Fruit fly (Drosophila melanogaster): ENCODE results near the gene mamo.

mamo gene

dm6 chrX:13815526-13816173 is 174.7 kb downstream of the mamo start (continued):
- TF ChIP-seq ems (GFP tag; optimal IDR thresholded peaks at IDR 0.05): peak; percentile 23
- TF ChIP-seq CG3847 (GFP tag; IDR thresholded peaks at IDR 0.05): peak; percentile 65
- no peak for TF ChIP-seq tna (GFP tag; IDR thresholded peaks at IDR 0.05; ENCODE audit: partially characterized antibody)
- TF ChIP-seq CG2889 (GFP tag; IDR thresholded peaks at IDR 0.05): no peak
- TF ChIP-seq CG10462 (GFP tag; optimal IDR thresholded peaks at IDR 0.05): peak; percentile 28
- no peak; the same call in 1 of the 2 replicates for TF ChIP-seq CG32532 (GFP tag; IDR thresholded peaks at IDR 0.05)
- TF ChIP-seq inv (GFP tag; IDR thresholded peaks at IDR 0.05; ENCODE audit: partially characterized antibody): no peak
- no peak for TF ChIP-seq zf30C (GFP tag; optimal IDR thresholded peaks at IDR 0.05)
- no peak for TF ChIP-seq CG15479 (GFP tag; optimal IDR thresholded peaks at IDR 0.05)
- TF ChIP-seq Nf-YB (GFP tag; optimal IDR thresholded peaks at IDR 0.05): peak; percentile 14
- TF ChIP-seq Lhr (GFP tag; optimal IDR thresholded peaks at IDR 0.05): no peak
- no peak for TF ChIP-seq CG6683 (GFP tag; optimal IDR thresholded peaks at IDR 0.05)
- TF ChIP-seq CG15514 (GFP tag; optimal IDR thresholded peaks at IDR 0.05): peak; percentile 35
- TF ChIP-seq prd (optimal IDR thresholded peaks at IDR 0.05): no peak
- peak; percentile 71; the same call in 2 of the 3 replicates for TF ChIP-seq prd (GFP tag; IDR thresholded peaks at IDR 0.05)
- no peak for TF ChIP-seq CG13894 (tag; optimal IDR thresholded peaks at IDR 0.05)
- no peak for TF ChIP-seq Tbp (GFP tag; optimal IDR thresholded peaks at IDR 0.05)
- no peak for TF ChIP-seq her (GFP tag; optimal IDR thresholded peaks at IDR 0.05)
- peak; percentile 75 for TF ChIP-seq CG31441 (GFP tag; IDR thresholded peaks at IDR 0.05)
- TF ChIP-seq Max (GFP tag; optimal IDR thresholded peaks at IDR 0.05): no peak
- no peak for TF ChIP-seq wdn (GFP tag; IDR thresholded peaks at IDR 0.05)
- peak; percentile 79 for TF ChIP-seq mam (GFP tag; optimal IDR thresholded peaks at IDR 0.05)
- peak; percentile 55 for TF ChIP-seq CG17359 (tag; optimal IDR thresholded peaks at IDR 0.05)
- no peak for TF ChIP-seq YL-1 (GFP tag; optimal IDR thresholded peaks at IDR 0.05)
- TF ChIP-seq sc (optimal IDR thresholded peaks at IDR 0.05): no peak
- TF ChIP-seq sc (GFP tag; optimal IDR thresholded peaks at IDR 0.05): peak; percentile 29
- peak; percentile 13 for TF ChIP-seq CG8089 (GFP tag; optimal IDR thresholded peaks at IDR 0.05)
- TF ChIP-seq CG9609 (GFP tag; optimal IDR thresholded peaks at IDR 0.05): peak; percentile 47
- peak; percentile 16 for TF ChIP-seq CG9817 (tag; optimal IDR thresholded peaks at IDR 0.05)
- peak; percentile 38 for TF ChIP-seq CHES-1-like (GFP tag; optimal IDR thresholded peaks at IDR 0.05)
- TF ChIP-seq Mad (GFP tag; optimal IDR thresholded peaks at IDR 0.05): peak; percentile 36
- TF ChIP-seq Mrtf (GFP tag; IDR thresholded peaks at IDR 0.05): no peak
- TF ChIP-seq da (GFP tag; optimal IDR thresholded peaks at IDR 0.05): no peak
- TF ChIP-seq br (optimal IDR thresholded peaks at IDR 0.05): no peak
- no peak for TF ChIP-seq ato (GFP tag; IDR thresholded peaks at IDR 0.05; ENCODE audit: partially characterized antibody)
- TF ChIP-seq Xrp1 (GFP tag; IDR thresholded peaks at IDR 0.05): no peak; the same call in 1 of the 2 replicates
- TF ChIP-seq CG14441 (GFP tag; IDR thresholded peaks at IDR 0.05): peak; percentile 57
- TF ChIP-seq zen (tag; optimal IDR thresholded peaks at IDR 0.05): peak; percentile 9
- TF ChIP-seq CG7963 (GFP tag; IDR thresholded peaks at IDR 0.05; ENCODE audit: partially characterized antibody): no peak
- TF ChIP-seq H2.0 (GFP tag; IDR thresholded peaks at IDR 0.05): peak; percentile 43; the same call in 1 of the 2 replicates
- peak; percentile 57 for TF ChIP-seq CG10543 (GFP tag; optimal IDR thresholded peaks at IDR 0.05)
- TF ChIP-seq CG9876 (GFP tag; optimal IDR thresholded peaks at IDR 0.05): no peak
- peak; percentile 38 for TF ChIP-seq CG1792 (GFP tag; optimal IDR thresholded peaks at IDR 0.05)
- TF ChIP-seq CG13287 (GFP tag; IDR thresholded peaks at IDR 0.05; ENCODE audit: partially characterized antibody): no peak
- peak; percentile 60 for TF ChIP-seq Hr3 (GFP tag; optimal IDR thresholded peaks at IDR 0.05)
- no peak for TF ChIP-seq CG17612 (GFP tag; IDR thresholded peaks at IDR 0.05)
- peak; percentile 49 for TF ChIP-seq CG5180 (GFP tag; optimal IDR thresholded peaks at IDR 0.05)
- peak; percentile 59 for TF ChIP-seq CG10979 (tag; optimal IDR thresholded peaks at IDR 0.05)
- peak; percentile 91 for TF ChIP-seq grau (tag; optimal IDR thresholded peaks at IDR 0.05)
- peak; percentile 58 for TF ChIP-seq Adf1 (GFP tag; IDR thresholded peaks at IDR 0.05)
- TF ChIP-seq CG1832 (GFP tag; optimal IDR thresholded peaks at IDR 0.05): no peak

Data from whole organism, embryonic.